Fruit fly (Drosophila melanogaster) Kc167 (cell line): ENCODE measurements around the gene CG4461.

Source experiments
- Myc ChIP-seq: fragments of >200 bp; optimal IDR thresholded peaks from 2 replicates; lab custom pipeline; 2017; ENCODE audit warnings: missing external identifiers
- Sin3A ChIP-seq: fragments of >200 bp; optimal IDR thresholded peaks from 2 replicates; lab custom pipeline; 2018; ENCODE audit warnings: missing external identifiers
- h ChIP-seq: fragments of >200 bp; optimal IDR thresholded peaks from 3 replicates; lab custom pipeline; 2018; ENCODE audit warnings: missing external identifiers
- insv ChIP-seq: fragments of >200 bp; optimal IDR thresholded peaks from 3 replicates; lab custom pipeline; 2018; ENCODE audit warnings: missing external identifiers
- psq ChIP-seq: fragments of >200 bp; optimal IDR thresholded peaks from 2 replicates; lab custom pipeline; 2017; ENCODE audit warnings: missing external identifiers
- ttk ChIP-seq: sonication (Bioruptor generic); optimal IDR thresholded peaks from 2 replicates; lab custom pipeline; 2017; ENCODE audit warnings: missing external identifiers

The CG4461 gene

DNA sequence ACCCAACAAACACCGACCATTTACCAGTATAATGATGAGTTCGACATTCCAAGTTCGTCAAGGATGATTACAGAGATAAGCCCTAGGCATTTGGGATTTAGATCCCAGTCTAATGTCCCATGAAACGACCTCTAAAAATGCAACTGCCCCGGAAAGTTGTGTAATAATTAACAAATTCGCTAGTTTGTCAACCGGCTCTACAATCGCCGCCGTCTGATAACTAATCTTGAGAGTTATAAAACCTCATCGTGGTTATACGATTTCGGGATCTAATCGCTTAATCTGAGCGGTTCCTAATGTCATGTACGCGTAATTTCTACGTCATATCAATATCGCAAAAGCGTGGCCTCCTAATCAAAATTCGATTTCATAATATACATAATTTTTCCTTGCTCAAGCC is 19.7 kb upstream of the CG4461 start:
- TF ChIP-seq Sin3A (lab: Kevin White, UChicago), result no peak
- no peak for TF ChIP-seq Myc (lab: Kevin White, UChicago)
- no peak for TF ChIP-seq insv
- no peak for TF ChIP-seq ttk (lab: Kevin White, UChicago)
- no peak for TF ChIP-seq psq (lab: Kevin White, UChicago)
- TF ChIP-seq h (lab: Kevin White, UChicago), result no peak

DNA sequence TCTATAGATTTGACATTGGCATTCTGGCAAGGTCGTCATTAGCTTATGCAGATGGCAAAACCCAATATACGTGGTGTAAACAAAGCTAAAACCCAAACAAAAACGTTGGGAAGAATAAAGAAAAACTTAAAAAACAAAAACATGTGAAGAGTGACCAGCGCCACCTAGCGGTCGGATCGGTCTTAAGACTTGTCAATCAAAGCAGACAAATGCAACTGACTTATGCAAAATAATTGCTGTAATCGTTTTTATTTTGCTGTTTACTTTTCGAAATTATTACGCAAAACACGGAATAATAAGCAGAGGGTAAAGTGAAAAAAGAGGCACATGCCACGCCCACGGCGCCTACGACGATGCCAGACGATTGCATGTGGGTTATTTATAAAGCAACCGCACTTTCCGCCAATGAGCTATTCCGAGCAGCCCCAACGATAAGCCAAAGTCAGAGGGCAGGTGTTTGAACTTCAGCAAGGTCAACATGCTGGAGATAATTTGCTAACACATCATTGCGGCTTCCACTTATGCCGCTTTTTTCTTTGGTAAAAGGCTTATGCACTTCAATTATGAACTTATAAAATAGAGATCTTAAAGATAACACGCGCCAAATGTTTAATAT is 19.0 kb upstream of the CG4461 start:
- TF ChIP-seq insv, result no peak
- no peak for TF ChIP-seq Sin3A (lab: Kevin White, UChicago)
- no peak for TF ChIP-seq h (lab: Kevin White, UChicago)
- TF ChIP-seq Myc (lab: Kevin White, UChicago), result no peak
- TF ChIP-seq ttk (lab: Kevin White, UChicago), result no peak
- TF ChIP-seq psq (lab: Kevin White, UChicago), result no peak

DNA sequence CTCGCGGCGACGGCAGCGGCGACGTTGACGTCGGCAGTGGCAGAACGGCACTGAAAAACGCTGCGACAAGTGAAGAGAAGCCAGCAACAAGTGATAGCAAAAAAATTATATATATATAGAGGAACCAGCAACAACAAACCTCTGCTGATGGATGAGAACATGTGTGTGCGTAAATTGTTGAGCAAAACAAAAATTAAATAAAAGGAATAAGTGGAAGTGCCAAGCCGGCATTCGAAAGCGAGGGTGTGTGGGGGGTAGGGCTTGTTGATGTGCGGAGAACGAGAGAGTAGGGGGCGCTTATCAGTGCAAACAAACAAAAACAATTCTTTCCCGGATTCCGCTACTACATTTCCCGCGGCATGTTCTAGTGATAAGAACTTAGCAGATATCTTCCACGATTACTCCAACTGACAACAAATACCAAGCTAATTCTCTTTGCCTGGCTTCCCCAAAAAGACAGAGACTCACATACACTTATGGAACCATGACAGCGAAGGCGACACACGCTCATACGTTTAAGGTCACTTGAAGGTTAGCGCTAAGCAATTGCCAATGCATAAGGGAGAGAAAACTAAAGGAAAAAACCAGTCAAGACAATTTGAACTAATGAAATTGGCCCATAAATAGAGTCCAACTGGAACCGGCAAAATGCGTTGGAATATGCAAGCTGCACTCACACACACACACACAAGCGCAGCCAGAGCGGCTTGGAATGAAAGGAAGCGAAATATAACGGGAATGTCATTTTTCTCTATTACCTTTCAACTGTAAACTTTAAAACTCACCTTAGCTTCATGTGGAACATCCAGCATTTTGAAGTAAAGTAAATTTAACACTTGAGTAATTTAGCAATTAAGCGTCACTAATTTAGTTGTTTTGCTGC is 17.2 kb upstream of the CG4461 start:
- no peak for TF ChIP-seq Myc (lab: Kevin White, UChicago)
- TF ChIP-seq ttk (lab: Kevin White, UChicago), result no peak
- no peak for TF ChIP-seq h (lab: Kevin White, UChicago)
- TF ChIP-seq insv, result no peak
- no peak for TF ChIP-seq Sin3A (lab: Kevin White, UChicago)
- TF ChIP-seq psq (lab: Kevin White, UChicago), result no peak

DNA sequence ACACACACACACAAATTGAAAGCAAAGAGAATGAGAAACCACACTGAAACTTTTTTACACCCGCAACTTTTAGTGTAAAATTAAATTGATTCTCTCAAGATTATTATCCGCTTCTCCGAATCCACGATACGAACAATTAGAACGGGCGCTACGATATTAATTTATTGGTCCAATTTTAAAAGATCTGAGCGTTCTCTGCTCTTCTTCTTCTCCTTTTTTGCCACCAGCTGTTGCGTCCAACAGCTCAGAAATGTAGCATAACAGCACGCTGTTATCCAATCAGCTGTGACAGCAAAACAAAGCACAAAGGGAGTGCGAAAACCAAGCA is 16.6 kb upstream of the CG4461 start, which contains the start of the genes UGP and Svip:
Gene UGP (minus strand): TSS at position 223 of the 328 bp plus-strand sequence.
Gene Svip (plus strand): TSS at position 287 of the 328 bp plus-strand sequence.
- TF ChIP-seq h (lab: Kevin White, UChicago), result no peak

DNA sequence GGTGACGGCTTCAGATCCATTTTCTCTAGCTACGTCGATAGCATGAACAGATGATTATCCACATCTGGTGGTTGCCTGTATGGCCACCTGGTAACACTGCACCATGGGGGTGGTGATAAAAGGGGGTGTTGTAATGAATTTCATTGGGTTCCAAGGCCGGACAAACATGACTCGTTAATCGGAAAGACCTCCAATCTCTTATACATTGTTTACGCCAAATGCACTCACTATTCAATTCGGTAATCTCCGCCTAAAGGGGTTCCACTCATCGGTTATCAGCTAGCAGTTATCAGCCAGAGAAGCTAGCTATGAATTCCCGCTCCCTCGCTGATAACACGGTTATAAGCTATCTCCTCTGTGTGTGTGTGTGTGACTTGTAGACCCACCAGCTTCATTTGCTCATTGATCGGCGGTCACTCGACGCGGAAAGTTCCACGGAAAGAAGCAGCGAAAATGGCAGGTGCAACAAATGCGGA is 15.0 kb upstream of the CG4461 start, which contains the start of gene Pdxk:
Gene Pdxk (plus strand): TSS at position 100 of the 476 bp plus-strand sequence.
- TF ChIP-seq psq (lab: Kevin White, UChicago) (no peak), h (lab: Kevin White, UChicago) (no peak), Sin3A (lab: Kevin White, UChicago) (no peak)

DNA sequence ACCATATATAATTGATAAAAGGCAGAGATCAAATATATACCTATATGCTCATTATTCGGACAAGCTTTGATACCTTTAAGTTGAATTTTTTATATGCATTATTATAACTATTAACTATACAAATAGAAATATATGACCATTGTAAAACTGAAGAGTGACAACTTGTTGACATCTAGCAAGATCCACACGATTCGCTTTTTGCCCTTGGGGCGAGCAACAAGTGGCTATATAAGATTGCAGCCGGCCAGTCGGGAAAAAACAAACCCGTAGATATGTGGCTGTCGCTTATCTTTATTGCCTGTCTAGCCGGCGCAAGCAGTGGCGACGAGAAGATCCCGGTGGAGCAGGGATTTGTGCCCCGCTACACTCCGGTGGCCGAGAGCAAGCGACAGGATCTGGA is 13.3 kb upstream of the CG4461 start, which contains the start of gene CG34456:
Gene CG34456 (plus strand): TSS at position 215 of the 400 bp plus-strand sequence.
- TF ChIP-seq Myc (lab: Kevin White, UChicago) (no peak), ttk (lab: Kevin White, UChicago) (no peak), h (lab: Kevin White, UChicago) (no peak), psq (lab: Kevin White, UChicago) (no peak), Sin3A (lab: Kevin White, UChicago) (no peak), insv (no peak)

DNA sequence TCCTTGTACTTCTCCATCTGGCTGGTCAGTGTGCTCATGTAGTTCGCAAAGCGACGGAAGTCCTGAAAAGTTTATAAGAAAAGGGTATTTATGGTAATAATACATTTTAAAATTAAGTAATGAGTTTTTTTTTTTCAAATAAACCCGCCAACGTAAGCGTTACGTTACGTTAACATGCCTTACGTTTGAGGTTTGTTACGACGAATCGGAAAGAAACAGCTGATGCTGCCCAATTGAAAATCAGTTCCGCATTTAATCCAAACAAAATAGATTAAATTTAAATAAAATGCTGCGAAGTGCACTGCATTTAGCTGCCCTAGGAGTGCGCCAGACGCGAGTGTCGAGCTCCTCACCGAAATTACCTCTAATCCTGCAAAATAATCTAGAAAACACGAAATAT is 11.1 kb upstream of the CG4461 start, which contains the start of gene mRRF1:
Gene mRRF1 (plus strand): TSS at position 220 of the 400 bp plus-strand sequence.
- TF ChIP-seq Myc (lab: Kevin White, UChicago), result no peak
- TF ChIP-seq insv, result no peak
- TF ChIP-seq ttk (lab: Kevin White, UChicago), result no peak
- no peak for TF ChIP-seq h (lab: Kevin White, UChicago)
- TF ChIP-seq psq (lab: Kevin White, UChicago), result no peak
- TF ChIP-seq Sin3A (lab: Kevin White, UChicago), result no peak

DNA sequence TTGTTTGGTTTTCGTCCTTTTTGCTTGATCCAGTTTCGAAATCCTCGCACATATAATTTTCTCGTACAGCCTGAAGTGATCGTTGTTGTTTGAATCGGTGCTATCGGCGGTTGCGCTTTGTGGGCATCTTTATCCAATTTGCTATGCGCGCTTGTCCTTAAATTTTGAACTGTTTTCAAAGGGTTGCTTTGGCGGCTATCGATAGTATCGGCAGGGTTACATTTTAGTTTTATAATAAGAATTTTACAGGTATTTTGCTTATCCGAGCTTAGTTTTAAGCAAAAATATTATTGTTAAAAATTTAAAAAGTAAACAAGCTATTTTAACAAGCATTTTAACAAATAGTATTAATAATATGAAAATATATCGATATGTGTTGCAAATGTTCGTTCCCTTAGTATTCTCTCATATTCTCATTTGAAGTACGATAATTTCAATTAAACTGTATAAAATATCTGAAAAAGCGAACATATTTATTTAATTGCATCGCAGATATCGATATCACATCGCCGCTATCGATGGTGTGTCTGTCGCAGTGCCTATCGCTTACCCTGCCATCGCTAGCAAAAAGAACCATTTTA is 8.3 kb upstream of the CG4461 start, which contains the start of the genes Klp67A and CG4452:
Gene Klp67A (minus strand): TSS at position 197 of the 581 bp plus-strand sequence.
Gene CG4452 (plus strand): TSS at position 528 of the 581 bp plus-strand sequence.
- TF ChIP-seq Sin3A (lab: Kevin White, UChicago), result no peak
- TF ChIP-seq psq (lab: Kevin White, UChicago), result peak; percentile 70
- TF ChIP-seq insv, result no peak

DNA sequence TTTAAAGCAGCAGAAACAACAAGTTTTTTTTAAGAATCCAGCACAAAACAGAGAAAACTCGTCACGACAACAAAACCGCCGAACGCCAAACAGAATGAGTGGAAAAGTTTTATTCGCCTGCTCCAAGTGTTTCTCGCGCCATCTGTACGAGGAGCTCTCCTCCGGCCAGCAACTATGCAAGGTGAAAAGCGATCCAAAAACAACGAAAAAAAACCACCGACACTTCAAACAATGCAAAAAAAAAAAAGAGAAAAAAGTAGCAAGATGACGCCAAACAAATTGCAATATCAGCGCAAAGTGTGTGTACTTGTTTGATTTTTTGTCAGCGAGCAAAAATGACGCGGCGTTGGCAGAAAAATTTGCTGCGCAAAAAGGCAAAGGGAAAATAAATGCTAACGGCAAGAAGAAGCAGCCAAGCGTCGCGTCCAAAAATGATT is 7.8 kb upstream of the CG4461 start:
- TF ChIP-seq ttk (lab: Kevin White, UChicago) (no peak), psq (lab: Kevin White, UChicago) (no peak), insv (no peak)

DNA sequence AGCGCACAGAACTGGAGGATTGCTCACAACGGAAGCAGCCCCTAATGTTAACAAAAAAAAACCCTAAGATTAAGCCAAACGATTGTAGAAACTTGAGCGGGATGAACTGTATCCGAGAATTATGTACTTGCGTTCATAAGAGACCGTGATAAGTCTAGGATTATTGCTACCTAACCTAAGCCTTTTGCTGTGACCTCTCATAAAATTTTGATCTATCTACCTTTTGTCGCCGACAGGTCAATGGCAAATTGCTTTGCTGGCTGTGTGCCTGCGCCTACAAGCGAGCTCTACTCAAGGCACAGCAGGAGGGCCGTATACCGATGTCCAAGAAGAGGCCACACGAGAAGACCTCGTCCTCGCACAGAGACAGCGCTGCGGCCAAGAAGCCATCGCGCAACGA is 6.6 kb upstream of the CG4461 start:
- TF ChIP-seq h (lab: Kevin White, UChicago) (no peak), Myc (lab: Kevin White, UChicago) (no peak), psq (lab: Kevin White, UChicago) (no peak), Sin3A (lab: Kevin White, UChicago) (no peak), insv (no peak)

DNA sequence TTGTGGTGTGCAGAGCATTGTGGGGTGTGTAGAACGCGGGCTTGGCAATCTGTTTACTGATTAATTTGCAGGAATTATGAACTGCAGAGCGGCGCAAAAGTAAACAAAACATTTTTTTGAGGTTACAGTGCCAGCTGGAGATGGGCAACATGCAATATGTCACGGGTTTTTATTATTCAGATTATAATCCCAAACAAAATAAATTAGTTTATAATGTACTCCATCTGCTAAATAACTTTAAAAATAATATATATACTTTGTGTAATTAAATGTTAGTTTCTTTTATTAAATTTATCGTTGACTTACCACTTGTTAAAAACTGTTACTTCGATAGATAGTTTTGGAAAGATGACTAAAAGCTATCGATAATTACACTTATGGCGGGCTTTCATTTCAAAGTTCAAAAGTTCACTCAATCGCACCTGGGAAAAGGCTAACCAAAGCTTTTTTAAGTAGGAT is 4.3 kb upstream of the CG4461 start, which contains the start of gene Fdx1:
Gene Fdx1 (minus strand): TSS at position 332 of the 459 bp plus-strand sequence.
- TF ChIP-seq ttk (lab: Kevin White, UChicago), result no peak
- no peak for TF ChIP-seq h (lab: Kevin White, UChicago)
- no peak for TF ChIP-seq insv
- TF ChIP-seq Sin3A (lab: Kevin White, UChicago), result no peak
- no peak for TF ChIP-seq Myc (lab: Kevin White, UChicago)
- no peak for TF ChIP-seq psq (lab: Kevin White, UChicago)
